Fruit fly (Drosophila melanogaster): ENCODE measurements around the gene BigH1.

Gene BigH1

DNA sequence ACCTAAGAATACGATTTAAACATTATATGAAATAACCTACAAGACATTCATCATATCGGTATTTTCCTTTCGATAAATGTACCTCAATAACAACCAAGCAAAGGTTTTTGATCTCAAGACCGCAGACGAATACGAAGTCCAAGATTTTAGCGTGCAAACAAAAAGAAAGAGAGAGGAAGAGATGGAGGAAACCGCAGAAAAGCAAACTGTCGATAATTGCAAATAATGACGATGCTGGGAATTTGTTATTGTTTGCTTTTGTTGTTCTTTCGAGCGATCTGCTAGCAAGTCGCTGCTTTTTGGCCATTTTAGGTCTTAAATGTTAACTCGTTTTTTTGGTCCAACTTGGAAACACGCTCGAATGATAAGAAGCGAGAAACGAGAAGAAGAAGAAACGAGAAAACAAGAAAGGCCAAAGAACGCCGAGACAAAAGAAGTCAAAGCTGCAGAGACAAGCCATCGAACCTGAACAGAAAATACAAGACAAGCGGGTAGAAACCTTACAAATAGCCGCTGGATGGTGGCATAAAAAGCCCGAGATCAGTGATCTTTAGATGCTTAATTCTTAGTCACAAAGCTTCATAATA is 12.1 kb upstream of the BigH1 start:
- TF ChIP-seq EcR (GFP tag; optimal IDR thresholded peaks at IDR 0.05) (peak in 1 of 2 experiments; percentile 61), CG8478 (optimal IDR thresholded peaks at IDR 0.05) (no peak)

DNA sequence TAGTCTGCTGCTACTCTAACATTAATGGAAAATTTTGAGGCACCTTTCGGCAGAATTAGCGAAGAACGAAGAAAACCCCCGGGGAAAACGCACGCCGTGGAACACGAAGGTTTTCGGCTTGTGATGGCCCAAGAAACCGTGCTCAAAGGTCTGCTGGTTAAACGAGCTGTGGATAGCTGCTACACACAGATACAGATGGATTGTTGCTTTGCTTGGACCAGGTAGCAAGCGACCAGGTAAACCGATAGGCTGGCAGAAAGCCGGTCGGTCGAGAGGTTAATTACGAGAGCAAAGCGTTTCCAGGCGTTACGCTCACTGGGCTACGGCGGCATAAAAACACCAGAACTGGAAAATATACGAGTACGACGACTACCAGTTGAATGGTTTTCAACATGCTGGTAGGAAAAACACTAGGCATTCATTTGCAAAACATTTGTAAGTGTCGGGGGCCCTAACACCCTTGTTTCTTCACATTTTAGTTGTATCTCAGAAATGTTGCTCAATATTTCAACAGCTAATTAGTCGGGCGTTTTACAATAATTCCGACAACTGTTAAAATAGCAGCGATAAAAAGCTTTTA is 10.9 kb upstream of the BigH1 start:
- no peak for TF ChIP-seq psq (optimal IDR thresholded peaks at IDR 0.05)
- no peak for TF ChIP-seq pan (optimal IDR thresholded peaks at IDR 0.05)
- TF ChIP-seq usp (GFP tag; optimal IDR thresholded peaks at IDR 0.05), result no peak
- no peak for TF ChIP-seq EcR (GFP tag; optimal IDR thresholded peaks at IDR 0.05)
- TF ChIP-seq Dll (optimal IDR thresholded peaks at IDR 0.05), result no peak
- TF ChIP-seq CG8478 (optimal IDR thresholded peaks at IDR 0.05), result no peak

DNA sequence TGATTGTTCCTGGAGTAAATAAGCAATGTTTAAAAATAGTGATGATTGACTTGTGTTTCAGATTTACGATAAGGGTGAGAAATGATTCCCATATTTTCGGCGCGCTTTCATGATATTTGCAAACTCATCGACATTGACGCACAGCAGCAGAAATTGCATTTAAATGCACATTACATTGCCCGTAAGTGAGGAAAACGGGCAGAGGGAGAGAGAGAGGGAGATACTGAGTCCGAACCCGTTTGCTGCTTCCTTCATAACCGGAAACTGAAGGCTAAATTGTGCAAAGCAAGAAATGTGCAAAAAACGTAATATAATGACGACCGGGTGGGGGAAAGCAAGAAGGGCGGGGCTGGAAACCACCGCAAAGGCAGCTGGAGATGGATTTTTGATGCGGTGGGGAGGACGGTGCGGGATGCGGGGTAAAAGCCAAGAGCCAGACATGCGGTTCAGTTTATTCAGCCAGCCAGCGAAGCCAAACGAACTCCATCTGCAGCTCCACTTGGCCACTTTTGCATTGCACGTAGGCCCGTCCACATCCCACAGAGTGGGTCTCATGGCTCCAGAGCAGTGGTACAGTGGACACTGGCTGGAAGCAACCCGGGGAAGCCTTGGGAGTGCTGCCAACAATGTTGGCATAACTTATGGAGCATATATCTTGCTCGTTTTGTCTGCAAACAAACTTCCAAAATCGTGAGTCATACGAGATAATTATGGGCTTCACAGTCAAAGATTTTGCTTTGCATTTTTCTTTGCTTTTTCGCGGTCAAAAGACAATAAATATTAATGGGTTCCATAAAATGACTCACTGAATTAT is 10.0 kb upstream of the BigH1 start:
- TF ChIP-seq psq (optimal IDR thresholded peaks at IDR 0.05), result no peak
- no peak for TF ChIP-seq usp (GFP tag; optimal IDR thresholded peaks at IDR 0.05)
- TF ChIP-seq Dll (optimal IDR thresholded peaks at IDR 0.05), result no peak
- no peak for TF ChIP-seq pan (optimal IDR thresholded peaks at IDR 0.05)
- TF ChIP-seq EcR (GFP tag; optimal IDR thresholded peaks at IDR 0.05), result no peak
- no peak for TF ChIP-seq CG8478 (optimal IDR thresholded peaks at IDR 0.05)

DNA sequence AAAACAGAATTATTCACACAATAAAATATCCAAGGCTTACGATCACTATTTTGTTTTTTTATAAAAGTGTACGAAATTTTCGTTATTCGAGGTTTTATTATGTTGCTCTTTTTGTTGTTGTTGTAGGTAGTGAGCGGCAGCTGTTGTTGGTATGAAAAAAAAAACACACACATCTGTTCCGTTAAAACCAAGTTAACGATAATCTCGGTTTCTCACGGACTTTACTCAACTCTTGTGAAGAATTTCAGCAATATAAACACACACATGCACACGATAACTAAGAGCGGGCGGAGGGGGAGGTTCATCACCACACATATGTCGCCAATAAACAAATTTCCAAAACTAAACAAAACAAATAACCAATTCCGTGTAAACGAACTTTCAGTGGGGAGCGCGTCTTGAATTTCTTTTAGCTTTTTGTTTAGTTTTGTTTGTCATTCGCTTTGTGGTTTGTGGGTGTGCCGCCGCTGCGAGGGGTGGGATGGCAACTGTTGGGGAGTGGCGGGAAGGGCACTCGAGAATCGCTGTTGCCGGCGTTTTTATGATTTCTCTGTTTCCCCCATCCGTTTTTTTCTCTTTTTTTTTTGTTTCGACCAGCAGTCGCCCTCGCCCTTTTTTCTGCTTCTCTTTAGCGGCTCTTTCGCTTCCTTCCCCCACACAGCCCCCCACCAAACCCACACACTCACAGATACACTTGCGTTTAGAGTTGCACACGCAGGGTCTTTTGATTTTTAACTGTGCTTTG is 8.8 kb upstream of the BigH1 start:
- TF ChIP-seq usp (GFP tag; optimal IDR thresholded peaks at IDR 0.05) (no peak), EcR (GFP tag; optimal IDR thresholded peaks at IDR 0.05) (no peak), pan (optimal IDR thresholded peaks at IDR 0.05) (no peak), Dll (optimal IDR thresholded peaks at IDR 0.05) (no peak), psq (optimal IDR thresholded peaks at IDR 0.05) (no peak), CG8478 (optimal IDR thresholded peaks at IDR 0.05) (no peak)

DNA sequence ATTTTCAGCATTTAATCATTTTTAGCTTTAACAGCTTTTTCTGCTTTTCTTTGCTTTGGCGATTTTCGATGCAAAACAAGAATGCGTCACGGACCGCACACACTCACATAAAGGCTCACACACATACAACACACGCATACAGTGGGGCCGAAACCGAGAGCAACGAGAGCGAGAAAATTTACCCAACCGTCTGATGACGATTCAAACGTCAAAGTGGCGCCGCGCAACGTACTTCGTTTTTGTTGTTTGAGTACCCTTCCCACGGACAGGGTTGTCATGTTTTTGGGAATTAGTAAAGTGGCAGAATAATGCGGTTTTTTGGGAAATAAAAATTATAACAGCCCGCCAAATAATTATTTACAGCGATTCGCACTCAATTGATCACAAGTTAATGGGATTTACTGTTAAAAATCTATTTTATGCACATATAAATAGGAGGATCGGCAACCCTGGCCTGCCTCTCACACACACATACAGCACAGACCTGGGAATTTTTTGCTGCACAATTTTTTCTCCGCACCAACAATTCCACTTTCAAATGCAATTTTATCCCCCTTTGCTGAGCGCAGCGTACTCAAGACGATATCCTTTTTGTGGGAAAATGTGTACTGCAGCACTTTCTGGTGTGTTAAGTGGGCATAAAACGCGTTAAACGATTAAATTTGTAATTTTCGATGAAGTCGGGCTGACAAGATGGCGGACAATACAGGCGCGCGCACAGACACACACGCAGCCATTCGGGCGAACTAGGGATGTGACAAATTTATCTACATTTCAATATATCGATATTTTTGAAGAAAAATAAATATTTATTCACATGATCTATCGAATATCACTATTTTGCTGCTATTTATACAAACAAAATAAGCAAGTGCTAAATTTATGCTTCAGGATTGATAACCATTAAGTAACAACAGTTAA is 8.0 kb upstream of the BigH1 start:
- no peak for TF ChIP-seq CG8478 (optimal IDR thresholded peaks at IDR 0.05)
- no peak for TF ChIP-seq Dll (optimal IDR thresholded peaks at IDR 0.05)
- no peak for TF ChIP-seq pan (optimal IDR thresholded peaks at IDR 0.05)
- TF ChIP-seq usp (GFP tag; optimal IDR thresholded peaks at IDR 0.05), result no peak
- no peak for TF ChIP-seq EcR (GFP tag; optimal IDR thresholded peaks at IDR 0.05)
- no peak for TF ChIP-seq psq (optimal IDR thresholded peaks at IDR 0.05)

DNA sequence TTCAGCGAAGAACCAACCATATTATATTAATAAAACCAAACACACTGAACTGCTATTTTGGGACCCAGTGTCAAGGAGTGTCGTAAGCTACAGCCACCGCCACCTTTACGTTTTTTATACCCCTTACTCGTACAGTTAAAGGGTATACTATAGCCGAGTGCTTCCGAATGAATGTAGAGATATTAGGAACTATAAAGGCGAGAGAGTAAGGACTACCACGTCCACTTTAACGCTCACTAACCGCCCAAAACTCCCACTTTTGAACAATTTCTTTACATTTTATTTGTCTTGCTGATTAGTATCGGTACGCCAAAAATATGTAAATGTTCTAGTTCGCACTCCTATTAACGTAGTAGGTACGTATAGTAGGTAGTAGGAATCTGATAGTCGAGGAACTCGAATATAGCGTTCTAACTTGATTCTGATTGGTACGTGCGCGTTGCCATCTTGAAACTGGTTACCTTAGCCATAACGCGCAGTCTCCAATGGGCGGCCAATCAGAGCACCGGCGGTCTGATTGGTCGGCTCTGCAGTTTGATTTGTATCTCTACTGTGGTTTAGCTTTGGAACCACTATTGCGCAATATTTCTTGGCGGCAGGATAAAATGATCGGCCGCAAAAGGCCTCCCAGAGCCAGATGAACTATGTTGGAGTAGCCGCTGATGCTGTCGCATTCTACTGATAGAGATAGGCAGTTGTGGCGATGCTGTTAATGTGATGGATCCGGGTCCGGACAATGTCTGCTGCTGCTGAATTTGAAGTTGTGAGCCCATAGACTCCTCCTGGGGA is 7.1 kb upstream of the BigH1 start:
- TF ChIP-seq usp (GFP tag; optimal IDR thresholded peaks at IDR 0.05), result no peak
- TF ChIP-seq Dll (optimal IDR thresholded peaks at IDR 0.05), result no peak

DNA sequence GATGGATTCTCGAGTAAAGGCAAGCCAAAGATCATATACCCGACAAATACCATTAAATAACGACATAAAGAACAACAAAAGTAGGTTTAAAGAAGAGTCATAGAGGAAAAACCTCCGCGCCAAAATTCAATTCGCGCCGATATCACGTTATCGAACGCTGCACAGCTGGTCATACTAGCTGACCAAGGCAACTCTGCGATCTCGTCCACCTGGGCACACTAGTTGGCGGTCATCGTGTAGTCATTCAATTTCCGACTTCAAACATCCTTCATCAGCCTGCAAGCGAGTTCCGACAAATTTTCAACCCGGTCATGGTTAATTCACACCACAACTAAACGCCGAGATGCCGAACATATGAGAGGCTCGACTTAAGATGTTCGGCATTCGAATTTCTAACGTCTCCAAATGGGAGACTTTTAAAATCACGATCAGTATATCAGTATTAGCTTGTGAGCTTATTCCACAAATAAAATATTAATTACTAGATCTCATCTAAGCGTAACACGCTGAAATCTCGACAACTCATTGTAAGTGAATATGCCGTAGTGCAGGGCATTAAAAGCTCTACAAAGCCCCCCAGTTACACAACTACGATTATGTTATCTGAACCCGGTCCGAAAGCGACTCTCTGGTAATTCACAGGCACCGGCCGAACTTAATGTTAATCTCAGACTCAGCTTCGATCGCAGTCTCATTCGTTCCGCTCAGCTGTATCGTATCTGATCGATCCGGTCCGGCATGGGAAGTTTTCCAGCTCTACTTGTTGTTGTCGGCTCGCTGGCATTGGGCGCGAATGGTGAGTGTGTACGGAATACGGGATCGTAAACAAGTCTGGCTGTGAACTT is 6.3 kb upstream of the BigH1 start, which contains the start of gene CG3505:
Gene CG3505, plus strand, starts transcription at position 688 of the 845 bp plus-strand sequence.
- TF ChIP-seq psq (optimal IDR thresholded peaks at IDR 0.05), result no peak
- TF ChIP-seq CG8478 (optimal IDR thresholded peaks at IDR 0.05), result no peak
- no peak for TF ChIP-seq Dll (optimal IDR thresholded peaks at IDR 0.05)

DNA sequence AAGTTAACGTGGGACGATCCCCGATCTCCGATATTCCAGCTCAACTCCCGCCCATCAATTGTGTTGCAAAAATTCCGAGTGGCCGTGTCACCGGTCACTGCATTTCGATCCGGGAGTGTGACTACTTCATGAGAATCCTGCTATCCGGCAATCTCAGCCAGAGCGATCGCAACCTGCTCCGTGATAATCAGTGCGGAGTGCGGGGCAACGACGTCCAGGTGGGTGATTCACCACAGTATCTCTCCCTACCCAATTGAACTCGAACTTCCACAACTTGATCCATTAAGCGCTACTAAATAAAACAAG is 5.7 kb upstream of the BigH1 start:
- TF ChIP-seq EcR (GFP tag; optimal IDR thresholded peaks at IDR 0.05), result no peak
- no peak for TF ChIP-seq psq (optimal IDR thresholded peaks at IDR 0.05)
- no peak for TF ChIP-seq pan (optimal IDR thresholded peaks at IDR 0.05)
- TF ChIP-seq Dll (optimal IDR thresholded peaks at IDR 0.05), result no peak
- TF ChIP-seq CG8478 (optimal IDR thresholded peaks at IDR 0.05), result no peak
- TF ChIP-seq usp (GFP tag; optimal IDR thresholded peaks at IDR 0.05), result no peak

DNA sequence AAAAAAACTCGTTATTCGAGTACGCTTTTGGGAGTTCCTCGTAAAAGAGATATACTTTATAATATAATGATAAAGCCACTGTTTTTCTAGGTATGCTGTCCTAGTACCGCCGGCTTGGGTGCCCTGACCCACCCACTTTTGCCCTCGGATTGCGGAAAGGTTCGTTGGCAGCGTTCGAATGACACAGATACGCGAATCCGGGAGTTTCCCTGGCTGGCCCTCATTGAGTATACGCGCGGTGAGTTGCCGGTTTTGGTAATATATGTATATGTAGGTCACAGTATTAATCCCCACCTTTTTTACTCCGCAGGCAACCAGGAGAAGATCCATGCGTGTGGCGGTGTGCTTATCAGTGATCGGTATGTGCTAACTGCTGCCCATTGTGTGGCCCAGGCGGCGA is 5.1 kb upstream of the BigH1 start:
- TF ChIP-seq EcR (GFP tag; optimal IDR thresholded peaks at IDR 0.05), result no peak
- no peak for TF ChIP-seq Dll (optimal IDR thresholded peaks at IDR 0.05)
- TF ChIP-seq CG8478 (optimal IDR thresholded peaks at IDR 0.05), result no peak
- TF ChIP-seq psq (optimal IDR thresholded peaks at IDR 0.05), result no peak
- no peak for TF ChIP-seq usp (GFP tag; optimal IDR thresholded peaks at IDR 0.05)
- TF ChIP-seq pan (optimal IDR thresholded peaks at IDR 0.05), result no peak

DNA sequence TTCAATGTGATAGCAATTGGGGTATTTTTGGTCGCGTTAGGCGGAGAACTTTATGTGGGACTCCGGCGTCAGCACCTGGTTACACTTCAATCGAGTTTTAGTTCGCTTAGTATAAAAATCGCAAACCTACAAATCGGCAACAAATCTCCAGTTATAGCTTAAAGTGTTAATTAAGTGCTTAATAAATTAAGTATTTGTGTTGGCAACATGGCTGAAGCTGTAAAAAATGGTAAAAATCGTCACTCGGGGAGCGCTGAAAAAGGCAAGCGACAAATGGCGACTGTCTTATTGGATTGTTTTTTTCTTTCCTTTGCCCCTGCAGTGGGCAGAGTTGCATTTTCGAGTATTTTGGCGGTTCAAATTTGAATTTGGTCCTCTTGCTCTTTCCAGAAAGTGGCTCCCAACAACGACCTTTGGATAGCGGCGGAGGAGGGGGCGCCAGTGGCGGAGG is 3.9 kb upstream of the BigH1 start, which contains the start of gene Hexim:
Gene Hexim, plus strand, starts transcription at position 85 of the 451 bp plus-strand sequence.
- TF ChIP-seq EcR (GFP tag; optimal IDR thresholded peaks at IDR 0.05) (no peak), pan (optimal IDR thresholded peaks at IDR 0.05) (no peak), psq (optimal IDR thresholded peaks at IDR 0.05) (no peak), Dll (optimal IDR thresholded peaks at IDR 0.05) (no peak), usp (GFP tag; optimal IDR thresholded peaks at IDR 0.05) (no peak), CG8478 (optimal IDR thresholded peaks at IDR 0.05) (no peak)
